Fruit fly (Drosophila melanogaster) whole organism, embryonic: ENCODE measurements around the gene Trl.
A peak's percentile ranks its signal among the peaks of the same experiment; 100 is the strongest.

Experiments
- Antp ChIP-seq: fragments of 200-800 bp; sonication (Bioruptor generic); optimal IDR thresholded peaks from 3 replicates; lab custom pipeline; 2016; ENCODE audit warnings: missing biosample characterization, missing genetic modification characterization
- Asciz ChIP-seq: fragments of 200-800 bp; sonication (Bioruptor generic); optimal IDR thresholded peaks from 2 replicates; lab custom pipeline; 2017; ENCODE audit warnings: missing biosample characterization, mild to moderate bottlenecking, missing genetic modification characterization, missing genetic modification reagents
- Blimp-1 ChIP-seq: fragments of 200-800 bp; sonication (Bioruptor generic); optimal IDR thresholded peaks from 3 replicates; lab custom pipeline; 2018; ENCODE audit warnings: missing biosample characterization, missing genetic modification characterization, mild to moderate bottlenecking, moderate library complexity, missing genetic modification reagents
- CG10431 ChIP-seq: fragments of 200-800 bp; sonication (Bioruptor generic); optimal IDR thresholded peaks from 3 replicates; lab custom pipeline; 2018; ENCODE audit warnings: missing biosample characterization, mild to moderate bottlenecking, missing genetic modification characterization
- CG10565 ChIP-seq: fragments of 200-800 bp; sonication (Bioruptor generic); optimal IDR thresholded peaks from 3 replicates; lab custom pipeline; 2016; ENCODE audit warnings: missing biosample characterization, mild to moderate bottlenecking, missing genetic modification characterization
- CG11723 ChIP-seq: fragments of 200-800 bp; sonication (Bioruptor generic); optimal IDR thresholded peaks from 2 replicates; lab custom pipeline; 2017; ENCODE audit warnings: missing biosample characterization, mild to moderate bottlenecking, missing genetic modification characterization
- CG13296 ChIP-seq: fragments of 200-800 bp; sonication (Bioruptor generic); optimal IDR thresholded peaks from 3 replicates; lab custom pipeline; 2018; ENCODE audit warnings: missing biosample characterization, mild to moderate bottlenecking, missing genetic modification characterization
- CG14014 ChIP-seq: fragments of 200-800 bp; sonication (Bioruptor generic); IDR thresholded peaks from 2 replicates; pipeline ENCODE4 v1.3.6; 2022; ENCODE audit warnings: missing biosample characterization, missing genetic modification characterization
- CG14667 ChIP-seq: fragments of 200-800 bp; sonication (Bioruptor generic); IDR thresholded peaks from 2 replicates; pipeline ENCODE4 v1.3.6; 2022; ENCODE audit warnings: missing biosample characterization, missing genetic modification characterization
- CG1529 ChIP-seq: fragments of 200-800 bp; sonication (Bioruptor generic); optimal IDR thresholded peaks from 3 replicates; lab custom pipeline; 2018; ENCODE audit warnings: missing biosample characterization, missing genetic modification characterization
- CG15479 ChIP-seq: fragments of 200-800 bp; sonication (Bioruptor generic); optimal IDR thresholded peaks from 3 replicates; lab custom pipeline; 2019; ENCODE audit warnings: missing biosample characterization, mild to moderate bottlenecking, missing genetic modification characterization, moderate library complexity
- CG17802 ChIP-seq: fragments of 200-800 bp; sonication (Bioruptor generic); optimal IDR thresholded peaks from 2 replicates; lab custom pipeline; 2018; ENCODE audit warnings: missing biosample characterization, mild to moderate bottlenecking, missing genetic modification characterization, moderate library complexity
- CG18764 ChIP-seq: fragments of 200-800 bp; sonication (Bioruptor generic); optimal IDR thresholded peaks from 3 replicates; lab custom pipeline; 2016; ENCODE audit warnings: missing biosample characterization, missing genetic modification characterization
- CG4360 ChIP-seq: fragments of 200-800 bp; sonication (Bioruptor generic); IDR thresholded peaks from 2 replicates; pipeline ENCODE4 v1.3.6; 2022; ENCODE audit warnings: missing biosample characterization, missing genetic modification characterization
- CG6254 ChIP-seq: fragments of 200-800 bp; sonication (Bioruptor generic); optimal IDR thresholded peaks from 3 replicates; lab custom pipeline; 2017; ENCODE audit warnings: mild to moderate bottlenecking, missing biosample characterization, missing genetic modification reagents, missing genetic modification characterization
- CG6791 ChIP-seq: fragments of 200-800 bp; sonication (Bioruptor generic); IDR thresholded peaks from 3 replicates; pipeline ENCODE4 v1.3.6; 2022; ENCODE audit warnings: missing biosample characterization, missing genetic modification characterization; ENCODE audit not compliant: partially characterized antibody
- CG7357 ChIP-seq: fragments of 200-800 bp; sonication (Bioruptor generic); IDR thresholded peaks from 3 replicates; pipeline ENCODE4 v1.3.6; 2022; ENCODE audit warnings: missing biosample characterization, missing genetic modification characterization
- CG7556 ChIP-seq: fragments of 200-800 bp; sonication (Bioruptor generic); optimal IDR thresholded peaks from 2 replicates; lab custom pipeline; 2017; ENCODE audit warnings: missing biosample characterization, mild to moderate bottlenecking, missing genetic modification characterization
- CG7987 ChIP-seq: fragments of 200-800 bp; sonication (Bioruptor generic); optimal IDR thresholded peaks from 2 replicates; lab custom pipeline; 2018; ENCODE audit warnings: missing biosample characterization, mild to moderate bottlenecking, missing genetic modification characterization, moderate library complexity
- CG9215 ChIP-seq: fragments of 200-800 bp; sonication (Bioruptor generic); IDR thresholded peaks from 2 replicates; pipeline ENCODE4 v1.3.6; 2022; ENCODE audit warnings: missing biosample characterization, missing genetic modification characterization
- Chrac-16 ChIP-seq: fragments of 200-800 bp; sonication (Bioruptor generic); optimal IDR thresholded peaks from 3 replicates; lab custom pipeline; 2016; ENCODE audit warnings: missing biosample characterization, missing genetic modification characterization
- Dad ChIP-seq: fragments of 200-800 bp; sonication (Bioruptor generic); optimal IDR thresholded peaks from 3 replicates; lab custom pipeline; 2016; ENCODE audit warnings: missing biosample characterization, missing genetic modification characterization
- Doc3 ChIP-seq: fragments of 200-800 bp; sonication (Bioruptor generic); IDR thresholded peaks from 3 replicates; pipeline ENCODE4 v1.3.6; 2022; ENCODE audit warnings: missing biosample characterization, missing genetic modification characterization; ENCODE audit not compliant: partially characterized antibody
- HLH3B ChIP-seq: fragments of 200-800 bp; sonication (Bioruptor generic); IDR thresholded peaks from 2 replicates; pipeline ENCODE4 v1.3.6; 2022; ENCODE audit warnings: missing biosample characterization, missing genetic modification characterization
- Neu2 ChIP-seq: fragments of 200-800 bp; sonication (Bioruptor generic); optimal IDR thresholded peaks from 3 replicates; lab custom pipeline; 2016; ENCODE audit warnings: missing biosample characterization, missing genetic modification characterization, borderline replicate concordance
- NfI ChIP-seq: fragments of 200-800 bp; sonication (Bioruptor generic); optimal IDR thresholded peaks from 3 replicates; lab custom pipeline; 2018; ENCODE audit warnings: missing biosample characterization, mild to moderate bottlenecking, missing genetic modification characterization, moderate library complexity
- Optix ChIP-seq: fragments of 200-800 bp; sonication (Bioruptor generic); IDR thresholded peaks from 3 replicates; pipeline ENCODE4 v1.3.6; 2022; ENCODE audit warnings: missing biosample characterization, missing genetic modification characterization
- Stat92E ChIP-seq, 3 experiments: fragments of >200 bp in 2 of 3; fragments of 200-800 bp in 1 of 3; sonication (Bioruptor generic) in 1 of 3; optimal IDR thresholded peaks; 2 replicates each; lab custom pipeline; 2017 to 2019; ENCODE audit warnings: missing biosample characterization in 3 of 3, missing genetic modification characterization in 3 of 3, mild to moderate bottlenecking in 1 of 3, moderate library complexity in 1 of 3
- caup ChIP-seq: fragments of 200-800 bp; sonication (Bioruptor generic); optimal IDR thresholded peaks from 3 replicates; lab custom pipeline; 2017; ENCODE audit warnings: missing biosample characterization, mild to moderate bottlenecking, missing genetic modification characterization, moderate library complexity; ENCODE audit not compliant: severe bottlenecking
- chn ChIP-seq: fragments of 200-800 bp; sonication (Bioruptor generic); optimal IDR thresholded peaks from 2 replicates; lab custom pipeline; 2016; ENCODE audit warnings: missing biosample characterization, missing genetic modification characterization
- cwo ChIP-seq: fragments of 200-800 bp; sonication (Bioruptor generic); optimal IDR thresholded peaks from 3 replicates; lab custom pipeline; 2017; ENCODE audit warnings: missing biosample characterization, missing genetic modification characterization, mild to moderate bottlenecking, moderate library complexity, missing genetic modification reagents
- dmrt99B ChIP-seq: fragments of 200-800 bp; sonication (Bioruptor generic); optimal IDR thresholded peaks from 2 replicates; lab custom pipeline; 2018; ENCODE audit warnings: missing biosample characterization, mild to moderate bottlenecking, missing genetic modification characterization, moderate library complexity
- esg ChIP-seq: fragments of 200-800 bp; sonication (Bioruptor generic); conservative IDR thresholded peaks from 2 replicates; pipeline ENCODE4 v1.3.6; 2022; ENCODE audit warnings: missing biosample characterization, missing genetic modification characterization
- eyg ChIP-seq: fragments of 200-800 bp; sonication (Bioruptor generic); optimal IDR thresholded peaks from 3 replicates; lab custom pipeline; 2016; ENCODE audit warnings: missing biosample characterization, missing genetic modification characterization
- fd102C ChIP-seq: fragments of 200-800 bp; sonication (Bioruptor generic); optimal IDR thresholded peaks from 2 replicates; lab custom pipeline; 2018; ENCODE audit warnings: missing biosample characterization, mild to moderate bottlenecking, missing genetic modification characterization, moderate library complexity
- fd96Cb ChIP-seq: fragments of 200-800 bp; sonication (Bioruptor generic); optimal IDR thresholded peaks from 2 replicates; lab custom pipeline; 2018; ENCODE audit warnings: missing biosample characterization, mild to moderate bottlenecking, missing genetic modification characterization, moderate library complexity
- hbn ChIP-seq: fragments of 200-800 bp; sonication (Bioruptor generic); IDR thresholded peaks from 2 replicates; pipeline ENCODE4 v1.3.6; 2022; ENCODE audit warnings: missing biosample characterization, missing genetic modification characterization; ENCODE audit not compliant: partially characterized antibody
- her ChIP-seq: fragments of 200-800 bp; sonication (Bioruptor generic); optimal IDR thresholded peaks from 2 replicates; lab custom pipeline; 2016; ENCODE audit warnings: missing biosample characterization, missing genetic modification characterization
- inv ChIP-seq: fragments of 200-800 bp; sonication (Bioruptor generic); IDR thresholded peaks from 2 replicates; pipeline ENCODE4 v1.3.6; 2022; ENCODE audit warnings: missing biosample characterization, missing genetic modification characterization; ENCODE audit not compliant: partially characterized antibody
- jumu ChIP-seq: fragments of 200-800 bp; sonication (Bioruptor generic); optimal IDR thresholded peaks from 3 replicates; lab custom pipeline; 2016; ENCODE audit warnings: missing biosample characterization, missing genetic modification characterization
- ken ChIP-seq: fragments of 200-800 bp; sonication (Bioruptor generic); IDR thresholded peaks from 3 replicates; pipeline ENCODE4 v1.3.6; 2022; ENCODE audit warnings: missing biosample characterization, missing genetic modification characterization
- knrl ChIP-seq: fragments of 200-800 bp; sonication (Bioruptor generic); IDR thresholded peaks from 3 replicates; pipeline ENCODE4 v1.3.6; 2022; ENCODE audit warnings: missing biosample characterization, missing genetic modification characterization; ENCODE audit not compliant: partially characterized antibody
- mld ChIP-seq: fragments of 200-800 bp; sonication (Bioruptor generic); IDR thresholded peaks from 3 replicates; pipeline ENCODE4 v1.3.6; 2022; ENCODE audit warnings: missing biosample characterization, missing genetic modification characterization; ENCODE audit not compliant: partially characterized antibody
- pum ChIP-seq: fragments of 200-800 bp; sonication (Bioruptor generic); optimal IDR thresholded peaks from 2 replicates; lab custom pipeline; 2016; ENCODE audit warnings: missing biosample characterization, missing genetic modification characterization
- sisA ChIP-seq: fragments of 200-800 bp; sonication (Bioruptor generic); IDR thresholded peaks from 2 replicates; pipeline ENCODE4 v1.3.6; 2022; ENCODE audit warnings: missing biosample characterization, missing genetic modification characterization
- sr ChIP-seq: fragments of 200-800 bp; sonication (Bioruptor generic); IDR thresholded peaks from 3 replicates; pipeline ENCODE4 v1.3.6; 2022; ENCODE audit warnings: missing biosample characterization, missing genetic modification characterization
- zfh2 ChIP-seq: fragments of 200-800 bp; sonication (Bioruptor generic); optimal IDR thresholded peaks from 2 replicates; lab custom pipeline; 2016; ENCODE audit warnings: missing biosample characterization, missing genetic modification characterization

Trl gene

dm6 chr3L:14775711-14776660 lies 15.1 kb upstream of the Trl start, which contains the start of gene mop (continued):
- TF ChIP-seq CG10431 (GFP tag; lab: Kevin White, UChicago) = no peak
- TF ChIP-seq CG15479 (GFP tag; lab: Kevin White, UChicago) = no peak
- no peak for TF ChIP-seq fd102C (GFP tag; lab: Kevin White, UChicago)
- TF ChIP-seq Blimp-1 (GFP tag; lab: Kevin White, UChicago) = no peak
- peak; percentile 36; the same call in 1 of the 2 replicates for TF ChIP-seq CG14667 (GFP tag; lab: Robert Waterston, UW)
- peak; percentile 1 for TF ChIP-seq CG18764 (GFP tag; lab: Kevin White, UChicago)
- TF ChIP-seq HLH3B (GFP tag; lab: Robert Waterston, UW) = peak; percentile 48
- 0 out of 3 replicates have a peak, but pooled peaks have one; percentile 45 for TF ChIP-seq ken (GFP tag; lab: Robert Waterston, UW)
- no peak for TF ChIP-seq zfh2
- TF ChIP-seq Asciz = no peak
- peak; percentile 59 for TF ChIP-seq esg (GFP tag; lab: Robert Waterston, UW)
- TF ChIP-seq CG17802 (tag; lab: Kevin White, UChicago) = no peak
- no peak for TF ChIP-seq Neu2 (GFP tag; lab: Kevin White, UChicago)
- peak; percentile 4 for TF ChIP-seq caup (GFP tag; lab: Kevin White, UChicago)
- TF ChIP-seq sisA (GFP tag; lab: Robert Waterston, UW) = peak; percentile 37
- no peak for TF ChIP-seq CG7987 (GFP tag; lab: Kevin White, UChicago)
- no peak for TF ChIP-seq sr (GFP tag; lab: Robert Waterston, UW)
- TF ChIP-seq Dad (GFP tag; lab: Kevin White, UChicago) = no peak
- TF ChIP-seq CG1529 (GFP tag; lab: Kevin White, UChicago) = no peak
- no peak for TF ChIP-seq mld (GFP tag; lab: Robert Waterston, UW)
- TF ChIP-seq fd96Cb = no peak
- TF ChIP-seq CG11723 (GFP tag; lab: Kevin White, UChicago) = no peak
- no peak for TF ChIP-seq eyg
- no peak for TF ChIP-seq Antp (GFP tag; lab: Kevin White, UChicago)
- no peak for TF ChIP-seq CG6254 (GFP tag; lab: Kevin White, UChicago)
- no peak for TF ChIP-seq CG13296 (GFP tag; lab: Kevin White, UChicago)
- peak; percentile 55 for TF ChIP-seq CG14014 (GFP tag; lab: Robert Waterston, UW)
- peak; percentile 57 for TF ChIP-seq knrl (GFP tag; lab: Robert Waterston, UW)
- TF ChIP-seq CG4360 = no peak; the same call in 1 of the 2 replicates
- TF ChIP-seq Stat92E (GFP tag; optimal IDR thresholded peaks at IDR 0.05; lab: Kevin White, UChicago) = peak in 1 of 3 experiments; percentile 62
- TF ChIP-seq cwo (GFP tag; lab: Kevin White, UChicago) = no peak
- no peak for TF ChIP-seq NfI (GFP tag; lab: Kevin White, UChicago)
- no peak; the same call in none of the 2 replicates for TF ChIP-seq hbn
- no peak for TF ChIP-seq CG7357 (GFP tag; lab: Robert Waterston, UW)
- TF ChIP-seq dmrt99B = no peak
- peak; percentile 0 for TF ChIP-seq her
- TF ChIP-seq Optix (GFP tag; lab: Robert Waterston, UW) = no peak
- peak; percentile 24 for TF ChIP-seq jumu (GFP tag; lab: Kevin White, UChicago)
- TF ChIP-seq chn = no peak
- TF ChIP-seq pum = no peak
- TF ChIP-seq CG7556 (GFP tag; lab: Kevin White, UChicago) = no peak
- no peak for TF ChIP-seq CG10565 (GFP tag; lab: Kevin White, UChicago)
- peak; percentile 47; the same call in 1 of the 3 replicates for TF ChIP-seq CG6791 (GFP tag; lab: Robert Waterston, UW)
- peak; percentile 23; the same call in 1 of the 2 replicates for TF ChIP-seq CG9215 (GFP tag; lab: Robert Waterston, UW)
- TF ChIP-seq Doc3 (GFP tag; lab: Robert Waterston, UW) = peak; percentile 42; the same call in 1 of the 3 replicates
- TF ChIP-seq inv (GFP tag; lab: Robert Waterston, UW) = peak; percentile 40; the same call in 1 of the 2 replicates
- peak; percentile 22 for TF ChIP-seq Chrac-16 (GFP tag; lab: Kevin White, UChicago)
